Worm (Caenorhabditis elegans) whole organism, young adult: Measurements from ENCODE around the gene mab-10.

Experiments used
- B0336.3 ChIP-seq: fragments of 200-800 bp; sonication (Bioruptor generic); IDR thresholded peaks from 2 replicates; pipeline ENCODE4 v1.3.6; 2022; ENCODE audit warnings: missing genetic modification characterization, missing compliant biosample characterization
- C17E4.6 ChIP-seq: fragments of 200-800 bp; sonication (Bioruptor generic); IDR thresholded peaks from 2 replicates; pipeline ENCODE4 v1.3.6; 2022; ENCODE audit warnings: missing genetic modification reagents, missing genetic modification characterization, missing compliant biosample characterization
- D2030.7 ChIP-seq: fragments of 200-800 bp; sonication (Bioruptor generic); IDR thresholded peaks from 2 replicates; pipeline ENCODE4 v1.3.6; 2022; ENCODE audit warnings: missing genetic modification reagents, missing genetic modification characterization, missing compliant biosample characterization
- F23B12.7 ChIP-seq: sonication (generic microtip); optimal IDR thresholded peaks from 2 replicates; lab custom pipeline; 2017; ENCODE audit warnings: missing genetic modification characterization, mild to moderate bottlenecking, missing compliant biosample characterization, antibody characterized with exemption, moderate library complexity; ENCODE audit not compliant: insufficient read depth
- F37B4.10 ChIP-seq: fragments of 200-800 bp; sonication (Bioruptor generic); IDR thresholded peaks from 2 replicates; pipeline ENCODE4 v1.3.6; 2022; ENCODE audit warnings: missing genetic modification characterization, missing compliant biosample characterization
- F39B2.1 ChIP-seq: fragments of 200-800 bp; sonication (Bioruptor generic); IDR thresholded peaks from 2 replicates; pipeline ENCODE4 v1.3.6; 2022; ENCODE audit warnings: missing genetic modification reagents, missing genetic modification characterization, missing compliant biosample characterization
- K12H6.12 ChIP-seq: fragments of 200-800 bp; sonication (Bioruptor generic); optimal IDR thresholded peaks from 2 replicates; lab custom pipeline; 2018; ENCODE audit warnings: mild to moderate bottlenecking, missing genetic modification characterization, missing compliant biosample characterization
- Y53F4B.3 ChIP-seq: fragments of 200-800 bp; sonication (Bioruptor generic); IDR thresholded peaks from 2 replicates; pipeline ENCODE4 v1.3.6; 2022; ENCODE audit warnings: missing genetic modification reagents, missing genetic modification characterization, missing compliant biosample characterization
- Y53G8AR.9 ChIP-seq: fragments of 200-800 bp; sonication (Bioruptor generic); conservative IDR thresholded peaks from 2 replicates; pipeline ENCODE4 v1.3.6; 2022; ENCODE audit warnings: missing genetic modification reagents, missing genetic modification characterization, missing compliant biosample characterization
- Y67H2A.10 ChIP-seq: fragments of 200-800 bp; sonication (Bioruptor generic); conservative IDR thresholded peaks from 2 replicates; pipeline ENCODE4 v1.3.6; 2022; ENCODE audit warnings: missing genetic modification reagents, missing genetic modification characterization, missing compliant biosample characterization
- Y79H2A.3 ChIP-seq: fragments of 200-800 bp; sonication (Bioruptor generic); conservative IDR thresholded peaks from 2 replicates; pipeline ENCODE4 v1.3.6; 2022; ENCODE audit warnings: missing genetic modification reagents, missing genetic modification characterization, missing compliant biosample characterization
- ZK185.1 ChIP-seq: sonication (generic microtip); optimal IDR thresholded peaks from 2 replicates; lab custom pipeline; 2016; ENCODE audit warnings: mild to moderate bottlenecking, missing genetic modification characterization, missing compliant biosample characterization; ENCODE audit not compliant: poor library complexity, severe bottlenecking
- ama-1 ChIP-seq, 3 experiments: fragments of 150-350 bp in 1 of 3; sonication (generic microtip) in 2 of 3; optimal IDR thresholded peaks; 2 replicates each; lab custom pipeline; 2014 to 2018; ENCODE audit warnings: missing biosample characterization in 2 of 3, missing genetic modification characterization in 2 of 3, missing genetic modification reagents in 2 of 3
- atf-7 ChIP-seq: sonication (generic microtip); optimal IDR thresholded peaks from 2 replicates; lab custom pipeline; 2017; ENCODE audit warnings: mild to moderate bottlenecking, missing genetic modification characterization, missing compliant biosample characterization
- ccch-3 ChIP-seq: fragments of 200-800 bp; sonication (Bioruptor generic); optimal IDR thresholded peaks from 2 replicates; lab custom pipeline; 2018; ENCODE audit warnings: mild to moderate bottlenecking, missing genetic modification characterization, missing compliant biosample characterization
- cebp-2 ChIP-seq: fragments of 200-800 bp; sonication (Bioruptor generic); IDR thresholded peaks from 2 replicates; pipeline ENCODE4 v1.3.6; 2022; ENCODE audit warnings: missing genetic modification characterization, missing compliant biosample characterization
- ceh-58 ChIP-seq: fragments of 200-800 bp; sonication (Bioruptor generic); IDR thresholded peaks from 2 replicates; pipeline ENCODE4 v1.3.6; 2022; ENCODE audit warnings: missing genetic modification characterization, missing compliant biosample characterization
- dox-1 ChIP-seq: fragments of 200-800 bp; sonication (Bioruptor generic); IDR thresholded peaks from 2 replicates; pipeline ENCODE4 v1.3.6; 2022; ENCODE audit warnings: missing genetic modification reagents, missing genetic modification characterization, missing compliant biosample characterization
- efl-1 ChIP-seq: fragments of 150-350 bp; optimal IDR thresholded peaks from 2 replicates; lab custom pipeline; 2014; ENCODE audit warnings: missing biosample characterization, missing genetic modification reagents, missing genetic modification characterization
- ekl-4 ChIP-seq: fragments of 200-800 bp; sonication (Bioruptor generic); IDR thresholded peaks from 2 replicates; pipeline ENCODE4 v1.3.6; 2022; ENCODE audit warnings: missing genetic modification reagents, missing genetic modification characterization, missing compliant biosample characterization
- fkh-3 ChIP-seq: sonication (generic microtip); optimal IDR thresholded peaks from 2 replicates; lab custom pipeline; 2016; ENCODE audit warnings: mild to moderate bottlenecking, missing genetic modification characterization, missing compliant biosample characterization
- hlh-26 ChIP-seq: fragments of 200-800 bp; sonication (Bioruptor generic); conservative IDR thresholded peaks from 2 replicates; pipeline ENCODE4 v1.3.6; 2022; ENCODE audit warnings: missing genetic modification reagents, missing genetic modification characterization, missing compliant biosample characterization
- lag-1 ChIP-seq: fragments of 200-800 bp; sonication (Bioruptor generic); IDR thresholded peaks from 2 replicates; pipeline ENCODE4 v1.3.6; 2022; ENCODE audit warnings: missing genetic modification reagents, missing genetic modification characterization, missing compliant biosample characterization
- lin-54 ChIP-seq: fragments of 200-800 bp; sonication (Bioruptor generic); optimal IDR thresholded peaks from 2 replicates; lab custom pipeline; 2018; ENCODE audit warnings: mild to moderate bottlenecking, missing genetic modification characterization, missing compliant biosample characterization
- lir-1 ChIP-seq: fragments of 200-800 bp; sonication (Bioruptor generic); conservative IDR thresholded peaks from 2 replicates; pipeline ENCODE4 v1.3.6; 2022; ENCODE audit warnings: missing genetic modification reagents, missing genetic modification characterization, missing compliant biosample characterization
- lsl-1 ChIP-seq: fragments of 200-800 bp; sonication (Bioruptor generic); optimal IDR thresholded peaks from 2 replicates; lab custom pipeline; 2018; ENCODE audit warnings: mild to moderate bottlenecking, missing genetic modification characterization, moderate library complexity, missing compliant biosample characterization
- lsy-27 ChIP-seq: sonication (generic microtip); optimal IDR thresholded peaks from 2 replicates; lab custom pipeline; 2017; ENCODE audit warnings: missing genetic modification characterization, mild to moderate bottlenecking, missing compliant biosample characterization, antibody characterized with exemption, missing genotype, borderline replicate concordance; ENCODE audit not compliant: insufficient read depth
- madf-10 ChIP-seq: sonication (generic microtip); optimal IDR thresholded peaks from 2 replicates; lab custom pipeline; 2016; ENCODE audit warnings: mild to moderate bottlenecking, missing genetic modification characterization, missing compliant biosample characterization
- madf-3 ChIP-seq: fragments of 200-800 bp; sonication (Bioruptor generic); IDR thresholded peaks from 2 replicates; pipeline ENCODE4 v1.3.6; 2022; ENCODE audit warnings: missing genetic modification reagents, missing genetic modification characterization, missing compliant biosample characterization
- mel-28 ChIP-seq: sonication (generic microtip); optimal IDR thresholded peaks from 2 replicates; lab custom pipeline; 2016; ENCODE audit warnings: borderline replicate concordance, mild to moderate bottlenecking, missing genetic modification characterization, missing compliant biosample characterization
- nfya-1 ChIP-seq: sonication (generic microtip); optimal IDR thresholded peaks from 2 replicates; lab custom pipeline; 2017; ENCODE audit warnings: antibody characterized with exemption, missing compliant biosample characterization, missing genetic modification characterization, borderline replicate concordance; ENCODE audit not compliant: insufficient read depth
- nfya-2 ChIP-seq: fragments of 200-800 bp; sonication (Bioruptor generic); IDR thresholded peaks from 2 replicates; pipeline ENCODE4 v1.3.6; 2022; ENCODE audit warnings: missing genetic modification reagents, missing genetic modification characterization, missing compliant biosample characterization
- nfyb-1 ChIP-seq: fragments of 200-800 bp; sonication (Bioruptor generic); IDR thresholded peaks from 2 replicates; pipeline ENCODE4 v1.3.6; 2022; ENCODE audit warnings: missing genetic modification reagents, missing genetic modification characterization, missing compliant biosample characterization
- nhr-179 ChIP-seq: sonication (generic microtip); optimal IDR thresholded peaks from 2 replicates; lab custom pipeline; 2016; ENCODE audit warnings: mild to moderate bottlenecking, missing genetic modification characterization, missing compliant biosample characterization
- nhr-90 ChIP-seq: sonication (generic microtip); optimal IDR thresholded peaks from 2 replicates; lab custom pipeline; 2016; ENCODE audit warnings: missing genotype, mild to moderate bottlenecking, missing genetic modification characterization, missing compliant biosample characterization
- pbrm-1 ChIP-seq: fragments of 200-800 bp; sonication (Bioruptor generic); IDR thresholded peaks from 2 replicates; pipeline ENCODE4 v1.3.6; 2022; ENCODE audit warnings: missing genetic modification reagents, missing genetic modification characterization, missing compliant biosample characterization
- rcor-1 ChIP-seq: fragments of 200-800 bp; sonication (Bioruptor generic); IDR thresholded peaks from 2 replicates; pipeline ENCODE4 v1.3.6; 2022; ENCODE audit warnings: missing genetic modification reagents, missing genetic modification characterization, missing compliant biosample characterization
- sdz-38 ChIP-seq: sonication (generic microtip); optimal IDR thresholded peaks from 2 replicates; lab custom pipeline; 2016; ENCODE audit warnings: missing genotype, missing genetic modification characterization, missing compliant biosample characterization
- sea-2 ChIP-seq: fragments of 200-800 bp; sonication (Bioruptor generic); IDR thresholded peaks from 2 replicates; pipeline ENCODE4 v1.3.6; 2022; ENCODE audit warnings: missing genetic modification characterization, missing compliant biosample characterization
- snpc-1.1 ChIP-seq: sonication (generic microtip); optimal IDR thresholded peaks from 2 replicates; lab custom pipeline; 2017; ENCODE audit warnings: missing genetic modification characterization, mild to moderate bottlenecking, missing compliant biosample characterization, antibody characterized with exemption, moderate library complexity, missing genotype, missing genetic modification reagents; ENCODE audit not compliant: insufficient read depth
- tbp1 ChIP-seq: fragments of 200-800 bp; sonication (Bioruptor generic); optimal IDR thresholded peaks from 2 replicates; lab custom pipeline; 2018; ENCODE audit warnings: mild to moderate bottlenecking, missing genetic modification characterization, missing compliant biosample characterization
- tbx-9 ChIP-seq: sonication (generic microtip); optimal IDR thresholded peaks from 2 replicates; lab custom pipeline; 2016; ENCODE audit warnings: borderline replicate concordance, missing genetic modification characterization, inconsistent platforms, missing compliant biosample characterization
- tlf-1 ChIP-seq: fragments of 200-800 bp; sonication (Bioruptor generic); optimal IDR thresholded peaks from 2 replicates; lab custom pipeline; 2018; ENCODE audit warnings: mild to moderate bottlenecking, missing genetic modification characterization, missing compliant biosample characterization
- unc-62 ChIP-seq: fragments of 150-350 bp; optimal IDR thresholded peaks from 2 replicates; lab custom pipeline; 2014; ENCODE audit warnings: missing biosample characterization, missing genetic modification reagents, missing genetic modification characterization
- zfh-2 ChIP-seq: fragments of 200-800 bp; sonication (Bioruptor generic); conservative IDR thresholded peaks from 2 replicates; pipeline ENCODE4 v1.3.6; 2022; ENCODE audit warnings: missing genetic modification reagents, missing genetic modification characterization, missing compliant biosample characterization
- zim-3 ChIP-seq: sonication (generic microtip); optimal IDR thresholded peaks from 2 replicates; lab custom pipeline; 2017; ENCODE audit warnings: mild to moderate bottlenecking, missing genetic modification characterization, moderate library complexity, missing compliant biosample characterization
- ztf-18 ChIP-seq: sonication (generic microtip); optimal IDR thresholded peaks from 2 replicates; lab custom pipeline; 2016; ENCODE audit warnings: missing genotype, mild to moderate bottlenecking, missing genetic modification characterization, missing compliant biosample characterization
- ztf-6 ChIP-seq: fragments of 200-800 bp; sonication (Bioruptor generic); IDR thresholded peaks from 2 replicates; pipeline ENCODE4 v1.3.6; 2022; ENCODE audit warnings: missing genetic modification reagents, missing genetic modification characterization, missing compliant biosample characterization

Gene mab-10

DNA sequence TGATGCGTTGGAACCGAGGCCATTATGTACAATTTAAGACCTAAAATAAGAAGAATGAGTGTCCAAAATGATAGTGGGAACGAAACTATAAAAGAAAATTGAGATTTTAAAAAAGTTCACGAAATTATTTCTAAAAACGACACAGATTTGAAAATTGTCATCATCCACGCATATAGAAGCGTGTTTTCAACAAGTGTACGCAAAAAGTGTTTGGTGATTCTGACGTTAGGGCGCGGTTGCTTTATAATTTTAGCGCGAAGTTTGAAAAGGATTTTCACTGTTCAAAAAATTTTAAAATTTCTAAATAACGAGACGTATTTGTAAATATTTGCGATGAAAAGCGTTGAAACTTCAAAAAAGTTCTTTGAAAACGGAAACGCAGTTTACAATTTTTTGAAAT lies 35.5 kb downstream of the mab-10 start, which contains the start of gene cdc-48.1 (continued):
- TF ChIP-seq Y53F4B.3 (GFP tag; lab: Robert Waterston, UW): peak; percentile 94
- peak; percentile 97 for TF ChIP-seq nhr-90 (tag; lab: Kevin White, UChicago)
- TF ChIP-seq tlf-1: peak; percentile 100
- no peak for TF ChIP-seq nfya-1 (tag; lab: Kevin White, UChicago)
- peak; percentile 100 for TF ChIP-seq Y53G8AR.9 (GFP tag; lab: Robert Waterston, UW)
- TF ChIP-seq dox-1: peak; percentile 100
- TF ChIP-seq K12H6.12 (tag; lab: Kevin White, UChicago): peak; percentile 100
- TF ChIP-seq D2030.7: peak; percentile 99
- peak; percentile 98 for TF ChIP-seq madf-3 (GFP tag; lab: Robert Waterston, UW)
- TF ChIP-seq ztf-6 (GFP tag; lab: Robert Waterston, UW): peak; percentile 99
- TF ChIP-seq atf-7 (tag; lab: Kevin White, UChicago): peak; percentile 99
- peak; percentile 98 for TF ChIP-seq unc-62 (GFP tag; lab: Kevin White, UChicago)
- TF ChIP-seq cebp-2 (GFP tag; lab: Robert Waterston, UW): peak; percentile 91; the same call in 1 of the 2 replicates
- peak; percentile 59 for TF ChIP-seq fkh-3 (tag; lab: Kevin White, UChicago)
- peak; percentile 83; the same call in 1 of the 2 replicates for TF ChIP-seq sea-2 (GFP tag; lab: Robert Waterston, UW)
- peak; percentile 98 for TF ChIP-seq F37B4.10 (GFP tag; lab: Robert Waterston, UW)
- TF ChIP-seq pbrm-1 (GFP tag; lab: Robert Waterston, UW): peak; percentile 100
- peak; percentile 96 for TF ChIP-seq Y79H2A.3 (GFP tag; lab: Robert Waterston, UW)
- peak; percentile 96 for TF ChIP-seq lsl-1
- peak; percentile 99 for TF ChIP-seq F23B12.7
- TF ChIP-seq ekl-4 (GFP tag; lab: Robert Waterston, UW): peak; percentile 99
- TF ChIP-seq zfh-2: no peak
- TF ChIP-seq lsy-27 (tag; lab: Kevin White, UChicago): peak; percentile 70
- TF ChIP-seq lag-1 (GFP tag; lab: Robert Waterston, UW): no peak; the same call in 1 of the 2 replicates
- TF ChIP-seq Y67H2A.10 (GFP tag; lab: Robert Waterston, UW): peak; percentile 98
- TF ChIP-seq ceh-58: 0 out of 2 replicates have a peak, but pooled peaks have one; percentile 88
- peak; percentile 99 for TF ChIP-seq C17E4.6
- TF ChIP-seq lir-1: peak; percentile 99
- TF ChIP-seq mel-28: peak; percentile 82
- no peak for TF ChIP-seq sdz-38 (tag; lab: Kevin White, UChicago)
- peak; percentile 98 for TF ChIP-seq B0336.3
- TF ChIP-seq madf-10: peak; percentile 97
- TF ChIP-seq ama-1 (optimal IDR thresholded peaks at IDR 0.05; lab: Kevin White, UChicago): no peak
- peak; percentile 76 to 79 for TF ChIP-seq ama-1 (GFP tag; optimal IDR thresholded peaks at IDR 0.05; lab: Kevin White, UChicago)
- peak; percentile 94 for TF ChIP-seq nfya-2 (GFP tag; lab: Robert Waterston, UW)
- TF ChIP-seq nhr-179 (tag; lab: Kevin White, UChicago): no peak
- TF ChIP-seq F39B2.1 (GFP tag; lab: Robert Waterston, UW): peak; percentile 94
- peak; percentile 100 for TF ChIP-seq efl-1 (GFP tag; lab: Kevin White, UChicago)
- TF ChIP-seq zim-3 (tag; lab: Kevin White, UChicago): peak; percentile 96
- TF ChIP-seq tbp1 (GFP tag; lab: Kevin White, UChicago): peak; percentile 83
- no peak for TF ChIP-seq tbx-9
- TF ChIP-seq lin-54: peak; percentile 100
- peak; percentile 99 for TF ChIP-seq rcor-1 (GFP tag; lab: Robert Waterston, UW)
- TF ChIP-seq ccch-3 (GFP tag; lab: Kevin White, UChicago): peak; percentile 84
- peak; percentile 99 for TF ChIP-seq nfyb-1
- TF ChIP-seq snpc-1.1 (tag; lab: Kevin White, UChicago): peak; percentile 87
- TF ChIP-seq ztf-18 (tag; lab: Kevin White, UChicago): peak; percentile 89
- peak; percentile 99 for TF ChIP-seq ZK185.1
- no peak for TF ChIP-seq hlh-26
